Worm (Caenorhabditis elegans): ENCODE measurements around the gene F36H5.18.

Gene F36H5.18

DNA sequence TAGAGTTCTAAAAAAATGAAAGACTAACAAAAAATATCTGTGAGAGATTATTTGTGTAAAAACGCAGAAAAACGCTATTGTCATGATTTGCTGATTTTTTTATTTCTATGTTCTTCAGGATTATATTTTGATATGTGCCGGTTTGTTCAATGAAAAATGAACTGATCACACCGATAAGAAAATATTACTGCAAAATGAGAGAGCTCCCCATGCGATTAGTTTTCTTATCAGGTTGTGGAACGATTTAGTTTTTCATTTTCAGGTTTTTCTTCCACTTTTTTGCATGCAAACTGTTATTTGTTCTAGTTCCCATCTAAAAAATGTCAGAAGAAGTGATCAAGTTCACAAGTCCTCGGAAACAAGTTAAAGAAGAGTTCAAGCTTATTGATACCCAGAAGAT lies 31.4 kb upstream of the F36H5.18 start, which contains the start of gene btb-9:
Gene btb-9 (plus strand): TSS at position 254 of the 400 bp plus-strand sequence.
- TF ChIP-seq tra-4 (tag; optimal IDR thresholded peaks at IDR 0.05), result no peak
- no peak for TF ChIP-seq sea-1 (GFP tag; conservative IDR thresholded peaks at IDR 0.05)
- TF ChIP-seq ets-7 (tag; optimal IDR thresholded peaks at IDR 0.05), result no peak
- TF ChIP-seq hmbx-1 (tag; optimal IDR thresholded peaks at IDR 0.05), result no peak
- no peak for TF ChIP-seq pes-1 (GFP tag; IDR thresholded peaks at IDR 0.05)
- TF ChIP-seq ama-1 (optimal IDR thresholded peaks at IDR 0.05), result no peak
- no peak for TF ChIP-seq B0310.2 (tag; optimal IDR thresholded peaks at IDR 0.05)
- no peak for TF ChIP-seq hmg-4 (GFP tag; optimal IDR thresholded peaks at IDR 0.05)
- no peak for TF ChIP-seq hnd-1 (tag; optimal IDR thresholded peaks at IDR 0.05)
- TF ChIP-seq F13C5.2 (tag; optimal IDR thresholded peaks at IDR 0.05), result no peak
- no peak for TF ChIP-seq flt-1 (GFP tag; IDR thresholded peaks at IDR 0.05)
- no peak for TF ChIP-seq aly-1 (tag; optimal IDR thresholded peaks at IDR 0.05)
- TF ChIP-seq scrt-1 (GFP tag; IDR thresholded peaks at IDR 0.05), result no peak
- no peak for TF ChIP-seq tbx-11 (GFP tag; IDR thresholded peaks at IDR 0.05)
- no peak for TF ChIP-seq tbx-37 (GFP tag; conservative IDR thresholded peaks at IDR 0.05)
- TF ChIP-seq ceh-36 (tag; optimal IDR thresholded peaks at IDR 0.05), result no peak

DNA sequence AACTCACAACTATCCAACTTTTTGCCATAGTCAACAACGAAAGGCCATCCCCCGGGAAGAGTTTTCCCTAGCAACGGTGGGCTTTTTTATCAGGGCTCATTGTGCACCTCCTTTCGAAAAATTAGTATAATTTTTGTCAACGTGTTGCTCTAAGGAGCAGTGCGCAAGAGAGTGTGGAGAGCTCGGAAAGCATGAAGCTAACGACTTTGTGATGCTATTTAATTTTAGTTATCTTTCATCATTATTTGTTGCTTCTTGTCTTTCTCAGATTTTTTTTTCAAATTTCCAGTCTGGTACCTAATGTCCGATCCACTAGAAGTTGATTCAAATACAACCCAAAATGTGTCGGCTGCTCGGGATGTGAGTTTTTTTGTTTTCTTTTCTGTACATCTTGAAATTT lies 29.6 kb upstream of the F36H5.18 start, which contains the start of gene ceh-81:
Gene ceh-81 (plus strand): TSS at position 301 of the 400 bp plus-strand sequence.
- no peak for TF ChIP-seq scrt-1 (GFP tag; IDR thresholded peaks at IDR 0.05)
- TF ChIP-seq B0310.2 (tag; optimal IDR thresholded peaks at IDR 0.05), result no peak
- no peak for TF ChIP-seq ceh-13 (GFP tag; optimal IDR thresholded peaks at IDR 0.05)
- no peak for TF ChIP-seq ets-7 (tag; optimal IDR thresholded peaks at IDR 0.05)
- no peak for TF ChIP-seq ceh-36 (tag; optimal IDR thresholded peaks at IDR 0.05)
- TF ChIP-seq sea-1 (GFP tag; conservative IDR thresholded peaks at IDR 0.05), result no peak
- no peak for TF ChIP-seq F13C5.2 (tag; optimal IDR thresholded peaks at IDR 0.05)
- no peak for TF ChIP-seq hmg-4 (GFP tag; optimal IDR thresholded peaks at IDR 0.05)
- no peak for TF ChIP-seq tra-4 (tag; optimal IDR thresholded peaks at IDR 0.05)
- no peak for TF ChIP-seq hmbx-1 (tag; optimal IDR thresholded peaks at IDR 0.05)
- TF ChIP-seq ama-1 (optimal IDR thresholded peaks at IDR 0.05), result no peak
- no peak for TF ChIP-seq tbx-11 (GFP tag; IDR thresholded peaks at IDR 0.05)

DNA sequence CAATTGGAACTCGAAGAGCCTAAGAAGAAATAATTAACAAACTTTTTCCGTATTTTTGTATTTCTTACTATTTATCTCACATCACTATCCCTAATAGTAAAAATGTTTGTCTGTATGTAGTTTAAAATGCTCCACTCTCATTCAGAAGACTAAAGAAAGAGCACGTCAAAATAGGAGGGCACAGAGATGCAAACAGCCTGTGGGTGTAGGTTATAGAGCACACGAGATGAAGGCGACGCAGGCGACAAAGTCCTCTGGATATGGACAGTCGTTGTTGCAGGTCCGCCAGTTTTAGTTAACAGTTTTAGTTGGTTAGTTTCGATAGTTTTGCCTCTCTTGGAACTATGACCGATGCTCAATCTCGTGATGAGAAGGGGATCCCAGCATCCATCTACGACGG lies 27.8 kb upstream of the F36H5.18 start, which contains the start of gene ceh-82:
Gene ceh-82 (plus strand): TSS at position 301 of the 400 bp plus-strand sequence.
- TF ChIP-seq F13C5.2 (tag; optimal IDR thresholded peaks at IDR 0.05) (no peak), pes-1 (GFP tag; IDR thresholded peaks at IDR 0.05) (no peak), aly-1 (tag; optimal IDR thresholded peaks at IDR 0.05) (no peak), ama-1 (optimal IDR thresholded peaks at IDR 0.05) (no peak), sea-1 (GFP tag; conservative IDR thresholded peaks at IDR 0.05) (no peak), ceh-36 (tag; optimal IDR thresholded peaks at IDR 0.05) (no peak), hnd-1 (tag; optimal IDR thresholded peaks at IDR 0.05) (no peak), ceh-13 (GFP tag; optimal IDR thresholded peaks at IDR 0.05) (no peak), hmg-4 (GFP tag; optimal IDR thresholded peaks at IDR 0.05) (no peak), tra-4 (tag; optimal IDR thresholded peaks at IDR 0.05) (no peak), flt-1 (GFP tag; IDR thresholded peaks at IDR 0.05) (no peak), tbx-11 (GFP tag; IDR thresholded peaks at IDR 0.05) (no peak), hmbx-1 (tag; optimal IDR thresholded peaks at IDR 0.05) (no peak)

DNA sequence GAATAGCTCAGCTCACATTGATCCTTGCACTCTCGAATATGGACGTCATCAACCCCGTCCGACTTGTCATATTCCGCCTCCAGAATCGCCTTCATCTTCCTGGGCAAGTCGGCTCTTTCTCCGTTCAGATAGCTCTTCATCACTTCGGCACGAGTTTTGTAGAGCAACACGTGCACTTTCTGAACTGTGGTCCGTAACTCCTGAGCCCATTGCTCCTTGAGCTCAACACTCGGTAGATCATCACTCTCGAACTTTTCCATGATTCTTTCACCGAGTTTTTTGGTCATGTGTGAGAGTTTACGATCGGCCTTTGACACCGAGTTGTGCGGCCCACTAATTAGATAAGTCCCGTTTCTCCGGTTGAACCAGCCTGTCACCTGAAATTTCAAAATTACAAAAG lies 24.6 kb upstream of the F36H5.18 start:
- TF ChIP-seq F13C5.2 (tag; optimal IDR thresholded peaks at IDR 0.05), result no peak
- TF ChIP-seq flt-1 (GFP tag; IDR thresholded peaks at IDR 0.05), result no peak
- no peak for TF ChIP-seq hnd-1 (tag; optimal IDR thresholded peaks at IDR 0.05)
- no peak for TF ChIP-seq tra-4 (tag; optimal IDR thresholded peaks at IDR 0.05)
- TF ChIP-seq sea-1 (GFP tag; conservative IDR thresholded peaks at IDR 0.05), result no peak
- no peak for TF ChIP-seq hmg-4 (GFP tag; optimal IDR thresholded peaks at IDR 0.05)
- no peak for TF ChIP-seq pes-1 (GFP tag; IDR thresholded peaks at IDR 0.05)
- TF ChIP-seq ets-7 (tag; optimal IDR thresholded peaks at IDR 0.05), result no peak
- TF ChIP-seq tbx-11 (GFP tag; IDR thresholded peaks at IDR 0.05), result no peak

DNA sequence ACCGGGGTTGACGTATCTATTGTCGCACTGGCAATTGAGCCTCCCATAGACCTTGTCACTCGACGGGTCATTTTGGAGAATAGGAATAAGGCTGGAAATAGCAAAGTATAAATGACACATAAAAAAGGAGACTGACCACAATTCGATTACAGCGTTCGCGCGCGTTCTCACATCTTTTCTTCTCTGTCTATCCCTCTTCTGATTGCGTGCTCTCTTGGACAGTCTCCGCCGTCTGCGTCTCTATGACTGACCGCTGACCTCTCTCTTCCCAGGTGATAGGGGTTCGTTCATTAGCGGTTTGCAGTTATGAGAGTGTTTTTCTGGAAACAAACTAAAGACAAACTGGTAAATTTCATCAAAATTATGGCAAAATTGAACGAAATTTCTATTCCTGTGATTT lies 23.3 kb upstream of the F36H5.18 start, which contains the start of gene ceh-83:
Gene ceh-83 (minus strand): TSS at position 181 of the 400 bp plus-strand sequence.
- TF ChIP-seq tbx-11 (GFP tag; IDR thresholded peaks at IDR 0.05) (no peak), tbx-37 (GFP tag; conservative IDR thresholded peaks at IDR 0.05) (no peak), tra-4 (tag; optimal IDR thresholded peaks at IDR 0.05) (no peak), F13C5.2 (tag; optimal IDR thresholded peaks at IDR 0.05) (no peak), ama-1 (optimal IDR thresholded peaks at IDR 0.05) (no peak), ets-7 (tag; optimal IDR thresholded peaks at IDR 0.05) (no peak), hmg-4 (GFP tag; optimal IDR thresholded peaks at IDR 0.05) (no peak), scrt-1 (GFP tag; IDR thresholded peaks at IDR 0.05) (no peak), hnd-1 (tag; optimal IDR thresholded peaks at IDR 0.05) (no peak), flt-1 (GFP tag; IDR thresholded peaks at IDR 0.05) (no peak), sea-1 (GFP tag; conservative IDR thresholded peaks at IDR 0.05) (no peak), aly-1 (tag; optimal IDR thresholded peaks at IDR 0.05) (no peak), hmbx-1 (tag; optimal IDR thresholded peaks at IDR 0.05) (no peak), ceh-13 (GFP tag; optimal IDR thresholded peaks at IDR 0.05) (no peak)

DNA sequence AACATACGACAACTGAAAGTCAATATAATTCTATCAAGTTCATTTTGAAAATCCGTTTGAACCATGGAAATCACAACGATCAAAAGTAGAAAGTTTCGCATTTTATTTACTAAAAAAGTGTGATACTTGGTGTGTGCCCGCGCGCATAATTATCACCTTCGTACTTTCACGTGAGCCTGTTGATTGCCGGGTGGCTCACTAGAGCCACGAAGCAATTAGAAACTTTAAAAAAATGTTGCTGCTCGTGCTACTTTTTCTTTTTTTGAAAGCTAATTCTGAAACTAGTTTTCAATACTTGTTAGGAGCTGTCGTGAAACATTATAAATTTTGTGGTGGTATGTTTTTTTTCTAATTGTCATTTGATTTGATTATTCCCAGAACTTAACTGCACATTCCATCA lies 20.9 kb upstream of the F36H5.18 start, which contains the start of the genes irld-9 and irld-33:
Gene irld-9 (minus strand): TSS at position 101 of the 400 bp plus-strand sequence.
Gene irld-33 (plus strand): TSS at position 209 of the 400 bp plus-strand sequence.
- TF ChIP-seq hmbx-1 (tag; optimal IDR thresholded peaks at IDR 0.05) (no peak), hmg-4 (GFP tag; optimal IDR thresholded peaks at IDR 0.05) (no peak), aly-1 (tag; optimal IDR thresholded peaks at IDR 0.05) (no peak), flt-1 (GFP tag; IDR thresholded peaks at IDR 0.05) (no peak), ets-7 (tag; optimal IDR thresholded peaks at IDR 0.05) (no peak)

DNA sequence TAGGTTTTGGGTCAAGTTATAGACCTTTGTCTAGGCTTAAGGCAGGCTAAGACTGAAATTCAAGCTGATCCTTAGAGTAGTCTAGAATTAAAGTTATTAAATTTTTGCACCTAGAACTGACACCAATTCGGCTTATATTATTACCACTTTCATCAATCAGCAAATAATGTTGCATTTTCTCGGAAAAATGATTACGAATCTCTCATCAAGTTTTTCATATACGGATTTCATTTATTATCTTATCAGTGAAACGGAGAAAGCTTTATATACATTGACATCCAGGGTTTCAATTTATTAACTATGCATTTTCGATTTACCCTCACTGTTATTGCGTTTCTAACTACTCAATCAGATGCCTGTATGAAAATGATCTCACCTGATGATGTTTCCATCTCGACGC lies 18.5 kb upstream of the F36H5.18 start, which contains the start of gene K07G6.1:
Gene K07G6.1 (plus strand): TSS at position 301 of the 400 bp plus-strand sequence.
- no peak for TF ChIP-seq aly-1 (tag; optimal IDR thresholded peaks at IDR 0.05)
- no peak for TF ChIP-seq hmbx-1 (tag; optimal IDR thresholded peaks at IDR 0.05)
- TF ChIP-seq ama-1 (optimal IDR thresholded peaks at IDR 0.05), result no peak
- TF ChIP-seq F13C5.2 (tag; optimal IDR thresholded peaks at IDR 0.05), result no peak
- TF ChIP-seq hnd-1 (tag; optimal IDR thresholded peaks at IDR 0.05), result no peak
- TF ChIP-seq sea-1 (GFP tag; conservative IDR thresholded peaks at IDR 0.05), result no peak
